Worm (Caenorhabditis elegans) whole organism, young adult: Measurements from ENCODE around the gene T19B10.12.

Experiments used
- T26A5.8 ChIP-seq: sonication (generic microtip); optimal IDR thresholded peaks from 2 replicates; lab custom pipeline; 2016; ENCODE audit warnings: missing genetic modification characterization, missing compliant biosample characterization
- efl-1 ChIP-seq: fragments of 150-350 bp; optimal IDR thresholded peaks from 2 replicates; lab custom pipeline; 2014; ENCODE audit warnings: missing biosample characterization, missing genetic modification reagents, missing genetic modification characterization
- egrh-3 ChIP-seq: fragments of 200-800 bp; sonication (Bioruptor generic); IDR thresholded peaks from 2 replicates; pipeline ENCODE4 v1.3.6; 2022; ENCODE audit warnings: missing genetic modification reagents, missing genetic modification characterization, missing compliant biosample characterization
- him-1 ChIP-seq: sonication (generic microtip); optimal IDR thresholded peaks from 2 replicates; lab custom pipeline; 2016; ENCODE audit warnings: missing genotype, missing genetic modification reagents, missing genetic modification characterization, missing compliant biosample characterization
- lsy-27 ChIP-seq: sonication (generic microtip); optimal IDR thresholded peaks from 2 replicates; lab custom pipeline; 2017; ENCODE audit warnings: missing genetic modification characterization, mild to moderate bottlenecking, missing compliant biosample characterization, antibody characterized with exemption, missing genotype, borderline replicate concordance; ENCODE audit not compliant: insufficient read depth
- pha-4 ChIP-seq: fragments of 150-350 bp; sonication (generic microtip); optimal IDR thresholded peaks from 2 replicates; lab custom pipeline; 2014; ENCODE audit warnings: missing biosample characterization, missing genetic modification reagents, missing genetic modification characterization
- unc-62 ChIP-seq: fragments of 150-350 bp; optimal IDR thresholded peaks from 2 replicates; lab custom pipeline; 2014; ENCODE audit warnings: missing biosample characterization, missing genetic modification reagents, missing genetic modification characterization
- ztf-25 ChIP-seq: fragments of 200-800 bp; sonication (Bioruptor generic); IDR thresholded peaks from 2 replicates; pipeline ENCODE4 v1.3.6; 2022; ENCODE audit warnings: missing genetic modification reagents, missing genetic modification characterization, missing compliant biosample characterization

DNA sequence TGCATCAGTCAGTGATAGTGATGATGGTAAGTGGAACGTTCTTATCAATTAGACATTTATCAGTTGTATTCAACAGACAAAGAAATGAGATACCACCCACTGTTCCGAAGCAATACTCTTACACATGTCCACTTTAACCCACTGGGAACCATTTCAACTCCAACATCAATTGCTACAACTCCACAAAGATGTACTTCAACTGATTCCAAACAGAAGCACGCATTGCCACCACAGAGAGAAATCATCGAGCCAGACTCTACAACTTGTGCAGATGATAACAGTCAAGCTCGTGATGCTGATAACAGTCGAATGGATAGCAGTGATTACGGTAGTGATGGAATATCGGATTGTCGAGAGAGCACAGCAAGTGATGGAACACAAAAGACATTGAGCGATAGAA is 15.0 kb upstream of the T19B10.12 start:
- TF ChIP-seq him-1 (no peak), pha-4 (tag; lab: Kevin White, UChicago) (no peak), T26A5.8 (tag; lab: Kevin White, UChicago) (no peak), ztf-25 (GFP tag; lab: Robert Waterston, UW) (no peak), efl-1 (GFP tag; lab: Kevin White, UChicago) (no peak), lsy-27 (no peak), egrh-3 (GFP tag; lab: Robert Waterston, UW) (no peak), unc-62 (no peak)
